Fruit fly (Drosophila melanogaster): ENCODE data around the gene dpr16.

Gene dpr16

DNA sequence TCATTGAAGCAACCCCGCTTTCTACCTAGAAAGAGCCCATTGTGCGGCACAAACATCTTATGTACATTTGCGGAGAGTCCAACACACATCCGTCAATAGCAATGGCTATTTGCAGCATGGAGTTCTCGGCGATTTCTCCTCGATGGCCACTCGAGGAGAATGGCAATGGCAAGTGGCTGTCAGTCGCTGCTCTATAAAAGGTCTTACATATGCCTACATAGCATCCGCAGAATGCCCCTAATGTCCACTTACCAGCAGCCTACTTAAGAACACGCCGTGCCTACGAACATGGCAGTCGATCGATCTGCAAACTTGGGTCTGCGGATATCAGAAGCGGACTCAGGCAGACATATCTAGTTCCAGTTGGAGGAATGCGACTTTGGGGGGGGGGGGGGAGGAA lies 36.6 kb upstream of the dpr16 start:
- no peak for TF ChIP-seq insv (optimal IDR thresholded peaks at IDR 0.05)
- TF ChIP-seq psq (optimal IDR thresholded peaks at IDR 0.05): no peak
- TF ChIP-seq ttk (optimal IDR thresholded peaks at IDR 0.05): no peak
- TF ChIP-seq Myc (optimal IDR thresholded peaks at IDR 0.05): no peak
- TF ChIP-seq Sin3A (optimal IDR thresholded peaks at IDR 0.05): no peak
- TF ChIP-seq h (optimal IDR thresholded peaks at IDR 0.05): no peak

DNA sequence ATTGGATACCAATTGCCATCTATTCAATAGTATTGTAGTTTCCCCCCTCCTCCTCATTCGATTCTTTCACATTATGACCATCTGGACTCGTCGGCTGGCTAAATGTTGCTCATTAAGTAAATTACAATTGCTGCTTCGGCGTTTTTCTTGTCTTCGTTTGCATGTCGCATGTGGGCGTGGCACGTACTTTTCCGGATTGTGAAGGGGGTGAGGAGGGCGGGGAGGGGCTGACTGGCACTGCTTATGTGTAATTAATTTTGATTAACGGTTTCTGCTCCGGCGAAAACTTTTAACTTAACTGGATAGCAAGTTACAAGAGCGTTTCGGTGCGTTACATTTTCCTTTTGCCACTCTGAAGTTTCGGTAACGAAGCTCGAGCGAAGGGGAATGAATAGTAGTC lies 35.3 kb upstream of the dpr16 start:
- TF ChIP-seq psq (optimal IDR thresholded peaks at IDR 0.05) (no peak), ttk (optimal IDR thresholded peaks at IDR 0.05) (no peak), insv (optimal IDR thresholded peaks at IDR 0.05) (no peak), Myc (optimal IDR thresholded peaks at IDR 0.05) (no peak), h (optimal IDR thresholded peaks at IDR 0.05) (no peak)

DNA sequence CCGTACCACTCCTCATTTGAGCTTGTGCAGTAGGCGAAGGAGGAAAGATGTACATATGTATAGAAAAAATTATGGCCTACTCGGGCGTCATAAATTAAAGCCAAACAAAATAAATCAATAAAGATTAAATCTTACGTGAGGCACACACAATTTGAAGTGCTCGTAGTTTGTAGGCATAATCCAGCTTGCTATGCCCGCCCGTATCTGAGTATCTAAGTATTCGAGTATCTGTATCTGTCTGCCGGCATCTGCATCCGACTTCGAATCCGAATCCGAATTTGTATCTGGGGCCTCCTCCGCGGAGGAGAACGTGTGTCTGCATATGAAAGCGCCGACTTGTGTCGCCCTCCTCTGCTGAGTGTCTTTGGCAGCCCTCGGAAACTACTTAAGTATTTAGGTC lies 34.3 kb upstream of the dpr16 start:
- TF ChIP-seq psq (optimal IDR thresholded peaks at IDR 0.05) (no peak), Sin3A (optimal IDR thresholded peaks at IDR 0.05) (no peak), h (optimal IDR thresholded peaks at IDR 0.05) (no peak), Myc (optimal IDR thresholded peaks at IDR 0.05) (no peak), insv (optimal IDR thresholded peaks at IDR 0.05) (no peak), ttk (optimal IDR thresholded peaks at IDR 0.05) (no peak)

DNA sequence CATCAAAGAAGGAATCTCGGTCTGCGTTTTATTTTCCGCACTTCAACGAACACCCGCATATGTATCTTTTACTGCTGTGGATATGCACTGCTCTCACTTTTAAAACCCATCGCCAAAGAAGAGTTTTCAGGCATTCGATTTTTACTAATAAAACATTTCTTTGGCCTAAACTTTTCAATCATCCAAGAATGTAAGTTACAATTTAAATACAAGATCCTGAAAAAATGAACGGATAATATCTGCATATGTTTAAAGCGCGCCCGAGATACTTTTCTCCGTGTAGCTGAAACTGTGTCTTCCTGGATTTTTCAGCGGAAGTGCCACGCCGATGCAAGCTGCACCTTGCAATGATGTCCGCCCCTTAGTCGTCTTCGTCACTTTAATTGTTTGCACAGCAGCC lies 32.5 kb upstream of the dpr16 start:
- TF ChIP-seq insv (optimal IDR thresholded peaks at IDR 0.05): no peak
- no peak for TF ChIP-seq Myc (optimal IDR thresholded peaks at IDR 0.05)
- TF ChIP-seq Sin3A (optimal IDR thresholded peaks at IDR 0.05): no peak
- TF ChIP-seq ttk (optimal IDR thresholded peaks at IDR 0.05): no peak
- TF ChIP-seq psq (optimal IDR thresholded peaks at IDR 0.05): no peak
- no peak for TF ChIP-seq h (optimal IDR thresholded peaks at IDR 0.05)

DNA sequence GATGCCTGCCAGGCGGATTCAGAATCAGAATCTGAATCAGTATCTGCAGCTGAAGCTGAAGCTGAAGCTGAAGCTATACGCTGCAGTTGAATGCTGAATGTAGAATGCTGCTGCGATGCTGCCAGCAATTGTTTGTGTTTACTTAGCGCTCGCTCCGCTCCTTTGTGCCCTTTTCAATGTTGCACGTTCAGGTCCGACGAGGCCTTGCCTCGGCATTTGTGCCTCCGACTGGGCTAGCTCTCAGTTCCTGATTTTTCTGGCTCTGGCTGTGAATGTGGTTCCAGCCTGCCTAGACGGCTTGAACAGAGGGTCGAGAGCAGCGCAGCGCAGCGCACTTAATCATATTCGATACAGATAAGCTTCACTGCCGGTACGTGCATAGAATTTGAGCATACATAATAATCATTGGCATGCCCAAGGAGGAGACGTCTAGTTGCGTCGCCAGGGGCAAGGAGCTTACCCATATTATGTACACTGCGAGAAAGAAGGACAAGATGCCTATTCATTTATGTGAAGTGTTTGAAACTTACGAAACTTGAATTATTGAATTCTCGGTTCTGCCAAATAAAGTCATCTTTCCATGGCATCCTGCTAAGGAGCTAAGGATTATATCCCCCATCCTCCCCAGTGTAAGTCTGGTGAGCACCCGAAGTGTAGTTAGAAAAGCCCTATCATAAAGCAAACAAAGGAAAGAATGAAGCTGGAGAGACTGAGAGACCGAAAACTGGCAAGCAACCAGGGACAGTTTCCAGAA lies 30.1 kb upstream of the dpr16 start:
- TF ChIP-seq psq (optimal IDR thresholded peaks at IDR 0.05) (no peak), Sin3A (optimal IDR thresholded peaks at IDR 0.05) (no peak), h (optimal IDR thresholded peaks at IDR 0.05) (no peak), Myc (optimal IDR thresholded peaks at IDR 0.05) (no peak), ttk (optimal IDR thresholded peaks at IDR 0.05) (no peak)

DNA sequence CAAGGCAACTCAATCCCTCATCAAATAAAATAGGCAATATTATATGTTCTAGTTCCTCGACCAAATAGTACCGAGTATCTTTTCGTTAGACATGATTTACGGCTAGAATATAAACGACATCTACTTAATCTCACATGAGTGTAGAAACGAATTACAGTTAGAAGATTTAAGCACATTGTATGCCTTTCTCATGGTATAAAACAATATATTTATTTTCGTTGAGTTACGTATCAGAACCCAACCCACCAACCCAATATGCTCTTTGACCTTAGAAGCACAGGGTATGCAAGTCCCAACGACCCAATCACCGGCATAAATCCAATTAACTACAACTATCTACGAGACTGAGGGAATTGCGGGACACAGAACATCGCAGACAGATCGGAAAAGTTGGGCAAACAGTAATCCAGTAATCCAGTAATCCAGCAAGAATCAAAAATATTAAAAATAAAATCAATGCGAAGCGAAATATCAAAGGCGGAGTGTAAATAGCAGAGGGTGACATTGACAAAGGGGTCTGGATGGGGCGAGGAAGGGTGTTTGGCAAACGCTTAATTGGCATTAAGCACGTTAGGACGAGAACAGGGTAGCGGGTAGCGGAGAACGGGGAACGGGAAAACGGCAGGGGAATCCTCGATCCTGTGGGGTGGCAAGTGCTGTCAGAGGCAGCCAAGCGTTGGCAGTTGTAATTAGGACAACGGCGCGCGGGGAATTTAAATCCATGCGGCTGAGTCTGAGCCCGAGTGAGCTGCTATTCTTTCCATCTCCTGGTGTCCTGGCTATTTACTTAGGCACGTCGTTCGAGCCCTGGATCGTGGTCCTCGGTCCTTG lies 28.2 kb upstream of the dpr16 start:
- no peak for TF ChIP-seq h (optimal IDR thresholded peaks at IDR 0.05)
- TF ChIP-seq ttk (optimal IDR thresholded peaks at IDR 0.05): no peak
- TF ChIP-seq Sin3A (optimal IDR thresholded peaks at IDR 0.05): no peak
- no peak for TF ChIP-seq Myc (optimal IDR thresholded peaks at IDR 0.05)
- no peak for TF ChIP-seq psq (optimal IDR thresholded peaks at IDR 0.05)
- no peak for TF ChIP-seq insv (optimal IDR thresholded peaks at IDR 0.05)

DNA sequence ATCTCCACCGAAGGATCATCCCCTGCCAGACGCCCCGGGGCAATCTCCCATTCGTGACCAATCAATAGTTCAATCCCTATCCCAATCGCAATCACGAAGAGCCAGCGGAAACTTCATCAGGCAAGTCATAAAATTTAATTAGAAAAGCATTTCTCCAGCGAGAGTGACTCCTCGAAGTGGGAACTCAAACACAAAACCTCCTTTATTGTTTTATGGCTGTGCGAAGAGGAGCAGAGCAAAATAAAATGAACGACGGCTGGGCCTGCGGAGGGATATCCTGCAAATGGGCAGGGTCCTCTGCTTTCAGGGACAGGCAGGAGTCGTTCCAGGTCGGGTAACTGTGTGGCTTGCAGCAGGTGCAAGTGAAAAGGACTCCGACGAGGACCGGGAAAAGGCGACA lies 25.8 kb upstream of the dpr16 start:
- TF ChIP-seq insv (optimal IDR thresholded peaks at IDR 0.05) (no peak), h (optimal IDR thresholded peaks at IDR 0.05) (no peak), ttk (optimal IDR thresholded peaks at IDR 0.05) (no peak), Myc (optimal IDR thresholded peaks at IDR 0.05) (no peak)

DNA sequence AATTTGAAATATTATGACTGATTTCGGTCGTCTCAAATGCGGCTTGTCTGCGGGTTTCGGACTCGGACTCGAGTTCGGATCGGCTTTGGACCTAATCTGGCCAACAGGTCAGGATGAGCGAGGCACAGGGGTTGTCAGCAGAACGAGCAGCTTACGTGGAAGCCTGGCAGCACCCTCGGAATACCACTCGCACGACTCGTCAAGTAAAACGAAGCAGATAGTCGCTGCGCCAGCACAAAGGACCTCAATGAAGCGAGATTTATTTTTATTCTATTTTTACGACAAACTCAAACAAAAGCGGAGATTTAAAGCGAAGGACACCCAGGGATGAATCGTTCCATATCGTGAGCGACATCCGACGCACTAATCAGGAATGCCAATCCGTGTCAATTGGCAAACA lies 24.9 kb upstream of the dpr16 start:
- no peak for TF ChIP-seq psq (optimal IDR thresholded peaks at IDR 0.05)
- no peak for TF ChIP-seq Sin3A (optimal IDR thresholded peaks at IDR 0.05)
- no peak for TF ChIP-seq h (optimal IDR thresholded peaks at IDR 0.05)
- no peak for TF ChIP-seq insv (optimal IDR thresholded peaks at IDR 0.05)
- TF ChIP-seq ttk (optimal IDR thresholded peaks at IDR 0.05): no peak
- no peak for TF ChIP-seq Myc (optimal IDR thresholded peaks at IDR 0.05)

DNA sequence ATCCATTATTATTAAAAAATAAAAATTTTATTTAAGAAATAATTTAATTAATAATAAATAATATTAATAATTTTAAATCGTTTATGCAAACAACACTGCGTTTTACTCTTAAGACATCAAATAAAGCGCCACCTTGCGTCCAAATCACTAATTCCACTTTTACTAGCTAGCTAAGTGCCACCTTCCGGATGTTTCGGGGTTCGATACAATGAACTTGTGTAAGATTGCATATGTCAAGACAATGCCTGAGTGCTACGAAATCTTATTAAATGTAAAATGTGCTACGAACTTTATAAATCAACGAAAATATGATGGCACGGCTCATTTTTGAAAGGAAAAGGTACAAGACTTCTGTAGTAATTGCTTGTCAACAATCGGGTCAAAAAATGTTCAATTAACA lies 23.8 kb upstream of the dpr16 start:
- TF ChIP-seq psq (optimal IDR thresholded peaks at IDR 0.05): no peak

DNA sequence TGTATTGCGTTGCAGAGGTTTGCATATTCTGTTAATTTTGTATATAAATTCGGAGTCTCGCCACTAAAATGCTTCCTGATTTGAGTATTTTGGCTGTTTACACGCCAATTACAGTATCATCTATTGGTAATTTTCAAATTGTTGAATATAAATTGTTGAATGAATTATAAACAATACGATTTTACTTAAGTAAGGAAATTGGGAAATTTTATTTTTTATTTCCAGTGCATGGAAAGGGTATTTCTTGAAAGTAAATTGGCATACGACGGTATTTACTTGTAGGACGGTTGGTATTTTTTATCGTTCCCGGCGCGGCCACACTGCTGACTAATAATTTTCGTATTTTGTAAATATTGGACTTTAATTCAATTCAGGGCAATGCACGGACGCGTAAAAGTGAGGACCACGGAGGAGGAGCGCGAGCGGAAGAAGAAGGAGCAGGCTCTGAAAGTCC lies 22.9 kb upstream of the dpr16 start, which contains the start of gene RabGGTa:
TSS of gene RabGGTa (plus strand) at position 298 of the 454 bp plus-strand sequence.
- TF ChIP-seq ttk (optimal IDR thresholded peaks at IDR 0.05): no peak

DNA sequence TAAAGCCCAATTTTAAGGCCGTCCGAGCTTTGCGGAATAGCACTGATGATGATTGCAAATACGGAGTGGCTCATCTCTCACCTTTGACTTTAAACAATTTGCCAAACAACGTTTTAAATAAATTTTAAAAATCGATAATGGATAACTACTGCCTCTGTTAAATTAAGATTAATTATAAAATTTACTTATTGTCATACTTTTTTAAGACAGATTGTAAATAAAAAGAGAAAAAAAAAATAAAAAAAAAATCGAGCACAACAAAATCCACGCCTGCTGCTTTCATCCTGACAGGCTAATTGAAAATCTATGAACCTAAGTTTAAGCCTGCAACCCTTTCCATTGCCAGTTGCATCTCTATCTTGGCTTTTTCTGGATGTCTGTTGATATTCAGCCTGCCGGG lies 11.8 kb upstream of the dpr16 start, which contains the start of gene CG12589:
TSS of gene CG12589 (minus strand) at position 101 of the 400 bp plus-strand sequence.
- no peak for TF ChIP-seq psq (optimal IDR thresholded peaks at IDR 0.05)

DNA sequence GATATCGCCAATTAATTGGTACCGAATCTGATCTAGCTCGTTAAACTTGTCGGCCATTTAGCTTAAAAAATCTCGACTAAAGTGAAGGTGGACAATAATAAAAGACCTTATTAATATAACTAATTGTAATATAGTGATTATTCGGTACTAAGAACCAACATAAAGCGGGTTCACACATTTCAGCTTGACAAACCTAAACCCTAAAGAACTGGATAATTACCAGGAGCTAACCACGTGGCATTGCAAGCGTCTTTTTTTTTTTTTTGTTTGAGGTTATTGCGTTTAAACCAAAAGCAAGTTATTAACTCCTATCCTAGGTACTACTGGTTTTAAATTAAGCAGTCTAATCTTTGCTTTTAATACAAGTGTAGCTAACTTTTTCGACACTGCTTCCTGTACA lies 8.6 kb downstream of the dpr16 start, which contains the start of gene CG12590:
TSS of gene CG12590 (plus strand) at position 301 of the 400 bp plus-strand sequence.
- TF ChIP-seq Myc (optimal IDR thresholded peaks at IDR 0.05) (no peak), h (optimal IDR thresholded peaks at IDR 0.05) (no peak), insv (optimal IDR thresholded peaks at IDR 0.05) (no peak), psq (optimal IDR thresholded peaks at IDR 0.05) (no peak), Sin3A (optimal IDR thresholded peaks at IDR 0.05) (no peak), ttk (optimal IDR thresholded peaks at IDR 0.05) (no peak)

DNA sequence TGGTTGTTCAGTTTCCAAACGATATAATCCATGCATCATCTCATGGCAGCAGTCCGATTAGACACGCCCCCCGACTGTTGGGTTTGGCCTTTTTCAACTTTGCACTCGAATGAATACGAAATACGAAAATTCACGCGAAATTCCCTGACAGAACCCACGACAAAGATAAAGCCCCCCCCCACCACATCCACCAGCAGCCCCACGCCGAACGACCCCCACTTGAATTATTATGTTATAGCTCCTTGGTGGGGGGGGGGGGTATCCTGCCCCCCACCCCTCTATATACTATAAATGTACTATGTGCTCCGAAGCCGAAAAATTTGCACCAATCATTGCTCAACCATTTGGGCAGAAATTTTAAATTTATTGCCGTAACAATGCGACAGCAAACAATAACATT lies 11.5 kb downstream of the dpr16 start:
- TF ChIP-seq Myc (optimal IDR thresholded peaks at IDR 0.05): no peak
- no peak for TF ChIP-seq psq (optimal IDR thresholded peaks at IDR 0.05)
- no peak for TF ChIP-seq h (optimal IDR thresholded peaks at IDR 0.05)
- no peak for TF ChIP-seq insv (optimal IDR thresholded peaks at IDR 0.05)
- no peak for TF ChIP-seq Sin3A (optimal IDR thresholded peaks at IDR 0.05)
- TF ChIP-seq ttk (optimal IDR thresholded peaks at IDR 0.05): no peak

All from Kc167 (cell line).